Worm (Caenorhabditis elegans): ENCODE results near the gene M03A1.8.

ce11 chrII:4516291-4516690 lies 43.8 kb upstream of the M03A1.8 start:
- TF ChIP-seq him-1 (tag; optimal IDR thresholded peaks at IDR 0.05) (no peak), W03F9.2 (tag; optimal IDR thresholded peaks at IDR 0.05) (no peak)
